Worm (Caenorhabditis elegans): ENCODE measurements around the gene nhr-197.
A peak's percentile ranks its signal among the peaks of the same experiment; 100 is the strongest.

The nhr-197 gene

DNA sequence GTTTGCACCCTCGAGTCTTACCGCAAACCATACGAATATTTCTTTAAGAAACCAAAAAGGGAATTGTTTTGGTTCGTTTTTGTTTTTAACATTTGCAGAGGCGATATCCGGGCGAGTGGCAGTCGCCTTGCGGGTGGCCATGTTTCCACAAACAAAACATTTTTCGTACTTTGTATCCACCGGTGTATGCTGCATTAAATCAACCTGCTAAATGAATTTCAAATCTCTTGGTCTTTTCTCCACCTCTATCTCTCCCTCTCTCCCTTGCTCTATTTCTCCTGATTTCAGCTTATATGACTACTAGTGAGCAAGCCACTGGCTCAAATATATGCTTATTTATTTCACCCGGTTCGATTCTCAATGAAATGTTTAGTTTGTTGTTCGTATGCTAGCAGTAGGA lies 10.5 kb upstream of the nhr-197 start, which contains the start of gene nhr-52:
Gene nhr-52, plus strand, starts transcription at position 301 of the 400 bp plus-strand sequence.
- TF ChIP-seq pag-3 (tag; optimal IDR thresholded peaks at IDR 0.05; ENCODE audit: borderline replicate concordance, insufficient read depth) (no peak), ceh-63 (GFP tag; optimal IDR thresholded peaks at IDR 0.05) (no peak), nhr-77 (tag; optimal IDR thresholded peaks at IDR 0.05) (no peak), vab-15 (tag; optimal IDR thresholded peaks at IDR 0.05) (no peak), unc-86 (tag; optimal IDR thresholded peaks at IDR 0.05) (no peak), nhr-90 (tag; optimal IDR thresholded peaks at IDR 0.05; ENCODE audit: poor library complexity) (no peak), lin-14 (GFP tag; optimal IDR thresholded peaks at IDR 0.05) (no peak), lin-35 (GFP tag; optimal IDR thresholded peaks at IDR 0.05) (no peak), snu-23 (GFP tag; optimal IDR thresholded peaks at IDR 0.05) (no peak), nhr-19 (GFP tag; conservative IDR thresholded peaks at IDR 0.05) (no peak), tbx-2 (tag; optimal IDR thresholded peaks at IDR 0.05) (no peak)

DNA sequence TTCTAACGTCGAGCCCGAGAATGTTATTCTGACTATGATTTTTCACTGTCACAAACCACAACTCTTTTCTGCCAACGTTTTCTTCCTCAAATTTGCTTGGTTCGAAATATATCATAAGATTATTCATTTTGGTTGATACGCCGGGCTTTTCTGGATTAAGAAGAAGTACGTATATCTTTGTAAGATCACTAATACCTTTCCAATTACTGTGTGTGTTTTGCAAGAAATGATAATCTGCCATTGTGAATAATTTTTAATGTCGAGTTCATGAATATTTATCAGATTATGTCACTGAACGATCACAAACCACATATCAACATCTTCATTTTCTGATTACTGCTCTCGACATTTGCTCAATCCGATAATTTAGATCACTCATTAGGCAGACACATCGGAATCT lies 2.2 kb upstream of the nhr-197 start, which contains the start of gene nhr-196:
Gene nhr-196, plus strand, starts transcription at position 118 of the 400 bp plus-strand sequence.
- TF ChIP-seq sup-37 (GFP tag; optimal IDR thresholded peaks at IDR 0.05) (no peak), ceh-82 (tag; optimal IDR thresholded peaks at IDR 0.05) (no peak), nhr-71 (tag; optimal IDR thresholded peaks at IDR 0.05) (peak; percentile 17), C34B4.2 (tag; optimal IDR thresholded peaks at IDR 0.05) (no peak), lin-14 (GFP tag; optimal IDR thresholded peaks at IDR 0.05) (no peak), lin-15B (tag; optimal IDR thresholded peaks at IDR 0.05) (no peak), nhr-47 (tag; optimal IDR thresholded peaks at IDR 0.05) (peak; percentile 49), fkh-4 (tag; optimal IDR thresholded peaks at IDR 0.05; ENCODE audit: borderline replicate concordance) (peak; percentile 24), skn-1 (tag; optimal IDR thresholded peaks at IDR 0.05) (no peak), pax-3 (tag; optimal IDR thresholded peaks at IDR 0.05) (peak; percentile 80), fos-1 (tag; optimal IDR thresholded peaks at IDR 0.05) (no peak), fkh-8 (tag; optimal IDR thresholded peaks at IDR 0.05) (peak; percentile 66), dsc-1 (tag; optimal IDR thresholded peaks at IDR 0.05) (peak; percentile 98), zag-1 (tag; optimal IDR thresholded peaks at IDR 0.05) (no peak), sox-4 (tag; optimal IDR thresholded peaks at IDR 0.05) (peak; percentile 58)

DNA sequence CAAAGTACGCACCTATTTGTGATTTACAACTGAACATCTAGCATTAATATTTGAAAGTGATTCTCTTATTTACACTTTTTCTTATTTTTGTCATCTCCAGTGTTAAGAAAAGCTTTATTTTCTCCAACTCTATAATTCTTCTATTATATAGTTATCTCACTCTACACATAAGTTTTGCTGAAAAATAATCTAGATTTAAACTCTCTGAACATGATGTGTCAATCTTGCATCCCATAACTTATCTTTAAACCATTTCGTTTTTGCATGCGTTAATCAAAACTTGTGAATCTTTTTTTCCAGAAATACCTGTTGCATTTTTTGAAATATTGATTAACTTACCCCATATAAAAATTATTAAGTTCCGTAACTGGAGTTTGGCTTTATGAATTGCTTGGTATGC lies 2.2 kb downstream of the nhr-197 start, which contains the start of gene nhr-268:
Gene nhr-268, plus strand, starts transcription at position 301 of the 400 bp plus-strand sequence.
- TF ChIP-seq unc-30 (tag; optimal IDR thresholded peaks at IDR 0.05) (no peak), aly-2 (tag; optimal IDR thresholded peaks at IDR 0.05) (no peak), isw-1 (GFP tag; IDR thresholded peaks at IDR 0.05) (no peak), xbp-1 (tag; optimal IDR thresholded peaks at IDR 0.05) (no peak), ets-5 (GFP tag; IDR thresholded peaks at IDR 0.05) (no peak), nhr-19 (GFP tag; conservative IDR thresholded peaks at IDR 0.05) (no peak), vab-15 (tag; optimal IDR thresholded peaks at IDR 0.05) (no peak), unc-130 (tag; optimal IDR thresholded peaks at IDR 0.05) (no peak), fkh-8 (tag; optimal IDR thresholded peaks at IDR 0.05) (no peak), nhr-20 (tag; optimal IDR thresholded peaks at IDR 0.05) (no peak), pag-3 (tag; optimal IDR thresholded peaks at IDR 0.05; ENCODE audit: borderline replicate concordance, insufficient read depth) (no peak), ama-1 (optimal IDR thresholded peaks at IDR 0.05) (no peak), lin-15B (tag; optimal IDR thresholded peaks at IDR 0.05) (no peak), skn-1 (tag; optimal IDR thresholded peaks at IDR 0.05) (no peak), jun-1 (tag; optimal IDR thresholded peaks at IDR 0.05) (no peak), elt-2 (tag; optimal IDR thresholded peaks at IDR 0.05) (no peak)

DNA sequence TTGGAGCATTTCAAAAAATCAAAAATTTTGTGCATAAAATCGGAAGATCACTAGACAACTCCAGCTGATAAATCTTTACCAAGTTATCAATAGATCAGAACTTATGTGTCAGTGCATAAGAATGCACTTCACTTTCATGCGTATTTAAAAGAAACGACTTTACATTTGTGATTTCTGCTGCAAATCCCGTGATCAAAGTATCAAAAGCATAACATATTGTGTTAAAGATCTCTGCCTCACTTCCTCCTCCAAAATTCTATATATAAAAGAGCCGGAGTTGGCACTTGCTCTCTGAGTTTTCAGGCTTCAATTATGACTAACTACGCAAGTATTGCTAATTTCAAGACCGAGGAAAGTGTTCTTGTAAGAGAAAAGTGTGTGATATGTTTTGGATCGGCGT lies 5.9 kb downstream of the nhr-197 start, which contains the start of gene nhr-198:
Gene nhr-198, plus strand, starts transcription at position 313 of the 400 bp plus-strand sequence.
- TF ChIP-seq C04F5.9 (tag; optimal IDR thresholded peaks at IDR 0.05): no peak
- TF ChIP-seq nhr-90 (tag; optimal IDR thresholded peaks at IDR 0.05; ENCODE audit: poor library complexity): no peak
- TF ChIP-seq ceh-63 (GFP tag; optimal IDR thresholded peaks at IDR 0.05): no peak
- no peak for TF ChIP-seq aha-1 (tag; optimal IDR thresholded peaks at IDR 0.05)
- TF ChIP-seq nhr-71 (tag; optimal IDR thresholded peaks at IDR 0.05): peak; percentile 29
- no peak for TF ChIP-seq zag-1 (tag; optimal IDR thresholded peaks at IDR 0.05)
- TF ChIP-seq dsc-1 (tag; optimal IDR thresholded peaks at IDR 0.05): peak; percentile 55
- TF ChIP-seq irx-1 (tag; optimal IDR thresholded peaks at IDR 0.05): no peak
- no peak for TF ChIP-seq sptf-1 (tag; optimal IDR thresholded peaks at IDR 0.05)
- no peak for TF ChIP-seq fos-1 (tag; optimal IDR thresholded peaks at IDR 0.05)
- TF ChIP-seq dpl-1 (GFP tag; optimal IDR thresholded peaks at IDR 0.05): no peak
- no peak for TF ChIP-seq pqm-1 (tag; optimal IDR thresholded peaks at IDR 0.05)
- TF ChIP-seq ama-1 (optimal IDR thresholded peaks at IDR 0.05): no peak
- no peak for TF ChIP-seq lsy-2 (tag; optimal IDR thresholded peaks at IDR 0.05)
- TF ChIP-seq nhr-11 (tag; optimal IDR thresholded peaks at IDR 0.05): no peak
- TF ChIP-seq fkh-8 (tag; optimal IDR thresholded peaks at IDR 0.05): peak; percentile 79
- peak; percentile 28 for TF ChIP-seq sox-4 (tag; optimal IDR thresholded peaks at IDR 0.05)
- TF ChIP-seq nhr-12 (tag; optimal IDR thresholded peaks at IDR 0.05): no peak

All from whole organism, L1 larva.